Fruit fly (Drosophila melanogaster) whole organism, embryonic: ENCODE results near the gene srp.

Experiments
- B-H1 ChIP-seq: fragments of 200-800 bp; sonication (Bioruptor generic); IDR thresholded peaks from 3 replicates; pipeline ENCODE4 v1.3.6; 2022; ENCODE audit warnings: missing biosample characterization, missing genetic modification characterization
- Bdp1 ChIP-seq: fragments of 200-800 bp; sonication (Bioruptor generic); optimal IDR thresholded peaks from 3 replicates; lab custom pipeline; 2016; ENCODE audit warnings: missing biosample characterization, missing genetic modification characterization
- CG10267 ChIP-seq: fragments of 200-800 bp; sonication (Bioruptor generic); optimal IDR thresholded peaks from 2 replicates; lab custom pipeline; 2018; ENCODE audit warnings: missing biosample characterization, mild to moderate bottlenecking, missing genetic modification characterization, moderate library complexity
- CG10431 ChIP-seq: fragments of 200-800 bp; sonication (Bioruptor generic); optimal IDR thresholded peaks from 3 replicates; lab custom pipeline; 2018; ENCODE audit warnings: missing biosample characterization, mild to moderate bottlenecking, missing genetic modification characterization
- CG11696 ChIP-seq: fragments of 200-800 bp; sonication (Bioruptor generic); IDR thresholded peaks from 2 replicates; pipeline ENCODE4 v1.3.6; 2022; ENCODE audit warnings: missing biosample characterization, missing genetic modification characterization
- CG12071 ChIP-seq: fragments of 200-800 bp; sonication (Bioruptor generic); optimal IDR thresholded peaks from 3 replicates; lab custom pipeline; 2018; ENCODE audit warnings: missing biosample characterization, mild to moderate bottlenecking, missing genetic modification characterization
- CG12299 ChIP-seq: fragments of 200-800 bp; sonication (Bioruptor generic); optimal IDR thresholded peaks from 2 replicates; lab custom pipeline; 2018; ENCODE audit warnings: missing biosample characterization, mild to moderate bottlenecking, missing genetic modification characterization
- CG14050 ChIP-seq: fragments of 200-800 bp; sonication (Bioruptor generic); IDR thresholded peaks from 3 replicates; pipeline ENCODE4 v1.3.6; 2022; ENCODE audit warnings: missing biosample characterization, missing genetic modification characterization
- CG16815 ChIP-seq: fragments of 200-800 bp; sonication (Bioruptor generic); optimal IDR thresholded peaks from 3 replicates; lab custom pipeline; 2017; ENCODE audit warnings: missing biosample characterization, mild to moderate bottlenecking, missing genetic modification characterization
- CG17568 ChIP-seq: fragments of 200-800 bp; sonication (Bioruptor generic); optimal IDR thresholded peaks from 2 replicates; lab custom pipeline; 2018; ENCODE audit warnings: missing biosample characterization, mild to moderate bottlenecking, missing genetic modification characterization, moderate library complexity
- CG18262 ChIP-seq: fragments of 200-800 bp; optimal IDR thresholded peaks from 3 replicates; lab custom pipeline; 2019; ENCODE audit warnings: missing biosample characterization, mild to moderate bottlenecking, missing genetic modification characterization, moderate library complexity
- CG1832 ChIP-seq: fragments of 200-800 bp; sonication (Bioruptor generic); optimal IDR thresholded peaks from 2 replicates; lab custom pipeline; 2017; ENCODE audit warnings: missing biosample characterization, mild to moderate bottlenecking, missing genetic modification characterization, inconsistent platforms
- CG30403 ChIP-seq: fragments of 200-800 bp; sonication (Bioruptor generic); optimal IDR thresholded peaks from 3 replicates; lab custom pipeline; 2016; ENCODE audit warnings: missing biosample characterization, missing genetic modification characterization
- CG3163 ChIP-seq: fragments of 200-800 bp; sonication (Bioruptor generic); optimal IDR thresholded peaks from 3 replicates; lab custom pipeline; 2016; ENCODE audit warnings: missing biosample characterization, missing genetic modification characterization
- CG4282 ChIP-seq: fragments of 200-800 bp; sonication (Bioruptor generic); optimal IDR thresholded peaks from 2 replicates; lab custom pipeline; 2016; ENCODE audit warnings: missing biosample characterization, missing genetic modification characterization
- CG4707 ChIP-seq: fragments of 200-800 bp; sonication (Bioruptor generic); optimal IDR thresholded peaks from 2 replicates; lab custom pipeline; 2018; ENCODE audit warnings: missing biosample characterization, mild to moderate bottlenecking, missing genetic modification characterization, moderate library complexity
- CG4730 ChIP-seq: fragments of 200-800 bp; sonication (Bioruptor generic); IDR thresholded peaks from 2 replicates; pipeline ENCODE4 v1.3.6; 2022; ENCODE audit warnings: missing biosample characterization, missing genetic modification characterization
- CG5953 ChIP-seq: fragments of 200-800 bp; sonication (Bioruptor generic); IDR thresholded peaks from 2 replicates; pipeline ENCODE4 v1.3.6; 2022; ENCODE audit warnings: missing biosample characterization, missing genetic modification characterization
- CG6854 ChIP-seq: fragments of 200-800 bp; sonication (Bioruptor generic); optimal IDR thresholded peaks from 3 replicates; lab custom pipeline; 2017; ENCODE audit warnings: missing biosample characterization, mild to moderate bottlenecking, missing genetic modification characterization
- CG7786 ChIP-seq: fragments of 200-800 bp; sonication (Bioruptor generic); optimal IDR thresholded peaks from 2 replicates; lab custom pipeline; 2016; ENCODE audit warnings: missing biosample characterization, missing genetic modification characterization
- Chrac-16 ChIP-seq: fragments of 200-800 bp; sonication (Bioruptor generic); optimal IDR thresholded peaks from 3 replicates; lab custom pipeline; 2016; ENCODE audit warnings: missing biosample characterization, missing genetic modification characterization
- D ChIP-seq, 2 experiments: fragments of 200-800 bp in 1 of 2; fragments of >200 bp in 1 of 2; sonication (Bioruptor generic) in 1 of 2; optimal IDR thresholded peaks; 2 replicates in 1 of 2; 3 replicates in 1 of 2; lab custom pipeline; 2017; ENCODE audit warnings: mild to moderate bottlenecking in 1 of 2, missing biosample characterization in 1 of 2, missing genetic modification characterization in 1 of 2, missing genetic modification reagents in 1 of 2
- Dll ChIP-seq: fragments of 200-800 bp; sonication (Bioruptor generic); IDR thresholded peaks from 4 replicates; pipeline ENCODE4 v1.3.6; 2022; ENCODE audit warnings: missing biosample characterization, missing genetic modification characterization; ENCODE audit not compliant: partially characterized antibody
- HLH54F ChIP-seq: fragments of 200-800 bp; sonication (Bioruptor generic); optimal IDR thresholded peaks from 3 replicates; lab custom pipeline; 2016; ENCODE audit warnings: missing biosample characterization, missing genetic modification characterization
- MBD-R2 ChIP-seq: fragments of 200-800 bp; sonication (Bioruptor generic); IDR thresholded peaks from 2 replicates; pipeline ENCODE4 v1.3.6; 2022; ENCODE audit warnings: missing biosample characterization, missing genetic modification characterization
- MTF-1 ChIP-seq: fragments of 200-800 bp; sonication (Bioruptor generic); optimal IDR thresholded peaks from 2 replicates; lab custom pipeline; 2018; ENCODE audit warnings: missing biosample characterization, mild to moderate bottlenecking, missing genetic modification characterization, borderline replicate concordance
- Nf-YC ChIP-seq: fragments of 200-800 bp; optimal IDR thresholded peaks from 3 replicates; lab custom pipeline; 2019; ENCODE audit warnings: missing biosample characterization, mild to moderate bottlenecking, missing genetic modification characterization, moderate library complexity
- Sin3A ChIP-seq: fragments of >200 bp; optimal IDR thresholded peaks from 2 replicates; lab custom pipeline; 2018
- Six4 ChIP-seq: fragments of 200-800 bp; sonication (Bioruptor generic); optimal IDR thresholded peaks from 2 replicates; lab custom pipeline; 2016; ENCODE audit warnings: missing biosample characterization, missing genetic modification characterization
- Sox102F ChIP-seq: fragments of 200-800 bp; sonication (Bioruptor generic); optimal IDR thresholded peaks from 2 replicates; lab custom pipeline; 2018; ENCODE audit warnings: missing biosample characterization, mild to moderate bottlenecking, missing genetic modification characterization, moderate library complexity
- Spps ChIP-seq: fragments of 200-800 bp; sonication (Bioruptor generic); optimal IDR thresholded peaks from 2 replicates; lab custom pipeline; 2018; ENCODE audit warnings: missing biosample characterization, mild to moderate bottlenecking, missing genetic modification characterization
- az2 ChIP-seq: fragments of 200-800 bp; sonication (Bioruptor generic); optimal IDR thresholded peaks from 3 replicates; lab custom pipeline; 2016; ENCODE audit warnings: missing biosample characterization, missing genetic modification characterization
- cas ChIP-seq: fragments of 200-800 bp; sonication (Bioruptor generic); IDR thresholded peaks from 2 replicates; pipeline ENCODE4 v1.3.6; 2022; ENCODE audit warnings: missing biosample characterization, missing genetic modification characterization
- dpn ChIP-seq, 2 experiments: fragments of 200-800 bp; sonication (Bioruptor generic); optimal IDR thresholded peaks; 3 replicates each; lab custom pipeline; 2016; ENCODE audit warnings: missing biosample characterization in 2 of 2, missing genetic modification characterization in 2 of 2
- fd3F ChIP-seq: fragments of 200-800 bp; sonication (Bioruptor generic); optimal IDR thresholded peaks from 2 replicates; lab custom pipeline; 2018; ENCODE audit warnings: missing biosample characterization, mild to moderate bottlenecking, missing genetic modification characterization, moderate library complexity
- gcm ChIP-seq: fragments of 200-800 bp; sonication (Bioruptor generic); optimal IDR thresholded peaks from 2 replicates; lab custom pipeline; 2019; ENCODE audit warnings: missing biosample characterization, mild to moderate bottlenecking, missing genetic modification characterization, moderate library complexity
- gcm2 ChIP-seq: fragments of 200-800 bp; sonication (Bioruptor generic); optimal IDR thresholded peaks from 2 replicates; lab custom pipeline; 2016; ENCODE audit warnings: missing biosample characterization, missing genetic modification characterization
- hth ChIP-seq: fragments of >200 bp; optimal IDR thresholded peaks from 2 replicates; lab custom pipeline; 2017; ENCODE audit warnings: inconsistent platforms
- lola ChIP-seq, 3 experiments: fragments of >200 bp in 2 of 3; fragments of 200-800 bp in 1 of 3; sonication (Bioruptor generic) in 1 of 3; optimal IDR thresholded peaks; 2 replicates each; lab custom pipeline; 2017 to 2019; ENCODE audit warnings: missing biosample characterization in 3 of 3, missing genetic modification characterization in 3 of 3, mild to moderate bottlenecking in 1 of 3, moderate library complexity in 1 of 3
- maf-S ChIP-seq: fragments of 200-800 bp; sonication (Bioruptor generic); optimal IDR thresholded peaks from 2 replicates; lab custom pipeline; 2016; ENCODE audit warnings: missing biosample characterization, missing genetic modification characterization
- nom ChIP-seq: fragments of 200-800 bp; sonication (Bioruptor generic); optimal IDR thresholded peaks from 2 replicates; lab custom pipeline; 2017; ENCODE audit warnings: missing biosample characterization, missing genetic modification characterization, mild to moderate bottlenecking, moderate library complexity, missing genetic modification reagents
- pros ChIP-seq: fragments of 200-800 bp; sonication (Bioruptor generic); optimal IDR thresholded peaks from 3 replicates; lab custom pipeline; 2019; ENCODE audit warnings: missing biosample characterization, mild to moderate bottlenecking, missing genetic modification characterization, moderate library complexity
- sc ChIP-seq, 3 experiments: fragments of >200 bp in 2 of 3; fragments of 200-800 bp in 1 of 3; sonication (Bioruptor generic) in 1 of 3; optimal IDR thresholded peaks; 2 replicates in 2 of 3; 3 replicates in 1 of 3; lab custom pipeline; 2017; ENCODE audit warnings: mild to moderate bottlenecking in 1 of 3, missing biosample characterization in 1 of 3, missing genetic modification characterization in 1 of 3, missing genetic modification reagents in 1 of 3
- tap ChIP-seq: fragments of 200-800 bp; optimal IDR thresholded peaks from 3 replicates; lab custom pipeline; 2019; ENCODE audit warnings: missing biosample characterization, mild to moderate bottlenecking, missing genetic modification characterization, moderate library complexity
- trem ChIP-seq: fragments of 200-800 bp; optimal IDR thresholded peaks from 3 replicates; lab custom pipeline; 2019; ENCODE audit warnings: missing biosample characterization, mild to moderate bottlenecking, missing genetic modification characterization, moderate library complexity
- trh ChIP-seq: fragments of 200-800 bp; sonication (Bioruptor generic); optimal IDR thresholded peaks from 2 replicates; lab custom pipeline; 2016; ENCODE audit warnings: missing biosample characterization, missing genetic modification characterization
- unpg ChIP-seq: fragments of 200-800 bp; sonication (Bioruptor generic); optimal IDR thresholded peaks from 3 replicates; lab custom pipeline; 2018; ENCODE audit warnings: missing biosample characterization, mild to moderate bottlenecking, missing genetic modification characterization, moderate library complexity
- vfl ChIP-seq: fragments of 200-800 bp; sonication (Bioruptor generic); optimal IDR thresholded peaks from 2 replicates; lab custom pipeline; 2016; ENCODE audit warnings: missing biosample characterization, missing genetic modification characterization
- vnd ChIP-seq: fragments of 200-800 bp; sonication (Bioruptor generic); IDR thresholded peaks from 3 replicates; pipeline ENCODE4 v1.3.6; 2022; ENCODE audit warnings: missing biosample characterization, missing genetic modification characterization; ENCODE audit not compliant: partially characterized antibody
- wdn ChIP-seq: fragments of 200-800 bp; sonication (Bioruptor generic); IDR thresholded peaks from 2 replicates; pipeline ENCODE4 v1.3.6; 2022; ENCODE audit warnings: missing biosample characterization, missing genetic modification characterization

The srp gene

DNA sequence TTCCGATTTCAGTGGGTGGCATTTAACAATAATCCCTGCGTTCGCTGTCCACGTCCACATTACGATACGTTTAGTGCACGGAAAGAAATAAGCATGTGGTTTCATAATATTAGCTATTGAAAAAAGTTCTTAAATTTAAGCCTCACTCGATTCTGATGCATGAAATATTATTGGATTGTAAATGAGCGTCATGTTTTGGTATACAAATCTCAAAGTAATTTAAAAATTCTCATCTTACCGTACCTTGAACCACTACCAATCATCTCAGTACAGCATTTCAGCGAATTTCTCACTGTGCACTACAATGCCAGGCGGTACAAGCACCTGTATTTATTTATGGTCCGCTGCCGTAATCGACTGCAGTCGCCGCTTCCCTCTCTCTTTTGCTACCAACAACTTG is 11.7 kb upstream of the srp start (continued):
- peak; percentile 70 for TF ChIP-seq maf-S (GFP tag; lab: Kevin White, UChicago)
- TF ChIP-seq az2 (GFP tag; lab: Kevin White, UChicago) = peak; percentile 85
- TF ChIP-seq CG5953 (GFP tag; lab: Robert Waterston, UW) = no peak
- TF ChIP-seq CG7786 (GFP tag; lab: Kevin White, UChicago) = peak; percentile 79
- TF ChIP-seq HLH54F = peak; percentile 78
- no peak for TF ChIP-seq cas (GFP tag; lab: Robert Waterston, UW)
- TF ChIP-seq lola (GFP tag; optimal IDR thresholded peaks at IDR 0.05; lab: Kevin White, UChicago) = peak in 1 of 3 experiments; percentile 70
- peak; percentile 65 for TF ChIP-seq CG17568 (GFP tag; lab: Kevin White, UChicago)
- TF ChIP-seq CG30403 = peak; percentile 90
- no peak for TF ChIP-seq MBD-R2 (GFP tag; lab: Robert Waterston, UW)
- no peak for TF ChIP-seq CG4730 (GFP tag; lab: Robert Waterston, UW)
- no peak for TF ChIP-seq CG14050
- peak; percentile 25 for TF ChIP-seq trh
- TF ChIP-seq vfl = peak; percentile 32
- TF ChIP-seq sc (optimal IDR thresholded peaks at IDR 0.05; lab: Kevin White, UChicago) = no peak
- TF ChIP-seq sc (GFP tag; optimal IDR thresholded peaks at IDR 0.05; lab: Kevin White, UChicago) = peak; percentile 57
- peak; percentile 3 for TF ChIP-seq CG4282 (GFP tag; lab: Kevin White, UChicago)
- peak; percentile 45 for TF ChIP-seq Bdp1 (GFP tag; lab: Kevin White, UChicago)
- TF ChIP-seq pros (GFP tag; lab: Kevin White, UChicago) = no peak
- TF ChIP-seq Nf-YC (tag; lab: Kevin White, UChicago) = peak; percentile 58
- TF ChIP-seq D (optimal IDR thresholded peaks at IDR 0.05; lab: Kevin White, UChicago) = no peak
- peak; percentile 75 for TF ChIP-seq D (GFP tag; optimal IDR thresholded peaks at IDR 0.05; lab: Kevin White, UChicago)
- peak; percentile 90 for TF ChIP-seq Sox102F (GFP tag; lab: Kevin White, UChicago)
- TF ChIP-seq CG1832 (GFP tag; lab: Kevin White, UChicago) = no peak
- TF ChIP-seq unpg (GFP tag; lab: Kevin White, UChicago) = peak; percentile 90
- no peak for TF ChIP-seq wdn (GFP tag; lab: Robert Waterston, UW)
- TF ChIP-seq gcm (GFP tag; lab: Kevin White, UChicago) = peak; percentile 68
- TF ChIP-seq dpn (GFP tag; optimal IDR thresholded peaks at IDR 0.05; lab: Kevin White, UChicago) = peak; percentile 80 to 81
- peak; percentile 80 for TF ChIP-seq fd3F (GFP tag; lab: Kevin White, UChicago)
- TF ChIP-seq Dll (GFP tag; lab: Robert Waterston, UW) = no peak
- TF ChIP-seq B-H1 (GFP tag; lab: Robert Waterston, UW) = no peak
- TF ChIP-seq gcm2 (GFP tag; lab: Kevin White, UChicago) = peak; percentile 52
- peak; percentile 66 for TF ChIP-seq CG4707 (GFP tag; lab: Kevin White, UChicago)
- TF ChIP-seq Chrac-16 = peak; percentile 85
- no peak for TF ChIP-seq CG10431 (GFP tag; lab: Kevin White, UChicago)
- TF ChIP-seq CG3163 (GFP tag; lab: Kevin White, UChicago) = no peak
- TF ChIP-seq hth (lab: Kevin White, UChicago) = no peak
- TF ChIP-seq CG10267 (tag; lab: Kevin White, UChicago) = peak; percentile 70
- peak; percentile 89 for TF ChIP-seq tap (tag; lab: Kevin White, UChicago)
- no peak for TF ChIP-seq CG11696 (GFP tag; lab: Robert Waterston, UW)
- peak; percentile 4 for TF ChIP-seq MTF-1 (GFP tag; lab: Kevin White, UChicago)
- TF ChIP-seq nom = no peak
- peak; percentile 66 for TF ChIP-seq CG6854
- TF ChIP-seq Spps (tag; lab: Kevin White, UChicago) = no peak
- TF ChIP-seq CG12299 (tag; lab: Kevin White, UChicago) = peak; percentile 67
- no peak for TF ChIP-seq Sin3A (lab: Kevin White, UChicago)
- TF ChIP-seq trem (tag; lab: Kevin White, UChicago) = peak; percentile 68
- peak; percentile 86 for TF ChIP-seq CG18262 (tag; lab: Kevin White, UChicago)
- TF ChIP-seq vnd (GFP tag; lab: Robert Waterston, UW) = no peak
- TF ChIP-seq Six4 = peak; percentile 64
- peak; percentile 79 for TF ChIP-seq CG12071 (GFP tag; lab: Kevin White, UChicago)
- TF ChIP-seq CG16815 (GFP tag; lab: Kevin White, UChicago) = peak; percentile 56
